Worm (Caenorhabditis elegans): ENCODE measurements around the gene try-14.

try-14 gene

ce11 chrX:7523799-7524198, 28.4 kb upstream of the try-14 start:
- TF ChIP-seq flt-1 (GFP tag; IDR thresholded peaks at IDR 0.05): no peak
- TF ChIP-seq ama-1 (optimal IDR thresholded peaks at IDR 0.05): no peak
- TF ChIP-seq tra-4 (tag; optimal IDR thresholded peaks at IDR 0.05): no peak
- no peak for TF ChIP-seq aly-1 (tag; optimal IDR thresholded peaks at IDR 0.05)
- TF ChIP-seq hnd-1 (tag; optimal IDR thresholded peaks at IDR 0.05): no peak
- no peak for TF ChIP-seq ceh-36 (tag; optimal IDR thresholded peaks at IDR 0.05)
- no peak for TF ChIP-seq hmbx-1 (tag; optimal IDR thresholded peaks at IDR 0.05)
- TF ChIP-seq sea-1 (GFP tag; conservative IDR thresholded peaks at IDR 0.05): no peak
- TF ChIP-seq hmg-4 (GFP tag; optimal IDR thresholded peaks at IDR 0.05): no peak
- no peak for TF ChIP-seq F13C5.2 (tag; optimal IDR thresholded peaks at IDR 0.05)
- no peak for TF ChIP-seq B0310.2 (tag; optimal IDR thresholded peaks at IDR 0.05)
- no peak for TF ChIP-seq ets-7 (tag; optimal IDR thresholded peaks at IDR 0.05)
- TF ChIP-seq tbx-11 (GFP tag; IDR thresholded peaks at IDR 0.05): no peak
- TF ChIP-seq scrt-1 (GFP tag; IDR thresholded peaks at IDR 0.05): no peak
- no peak for TF ChIP-seq pes-1 (GFP tag; IDR thresholded peaks at IDR 0.05)
- TF ChIP-seq tbx-37 (GFP tag; conservative IDR thresholded peaks at IDR 0.05): no peak
- TF ChIP-seq ceh-13 (GFP tag; optimal IDR thresholded peaks at IDR 0.05): no peak

- TF ChIP-seq scrt-1 (GFP tag; IDR thresholded peaks at IDR 0.05): 0 out of 2 replicates have a peak, but pooled peaks have one; percentile 40
- no peak for TF ChIP-seq pes-1 (GFP tag; IDR thresholded peaks at IDR 0.05)
Observed at ce11 chrX:7522595-7522994, 27.2 kb upstream of the try-14 start.

ce11 chrX:7519569-7519968, 24.2 kb upstream of the try-14 start, which contains the start of gene chts-1:
chts-1 (minus strand) TSS chrX:7519669.
- TF ChIP-seq ceh-13 (GFP tag; optimal IDR thresholded peaks at IDR 0.05) (no peak), ama-1 (optimal IDR thresholded peaks at IDR 0.05) (no peak), sea-1 (GFP tag; conservative IDR thresholded peaks at IDR 0.05) (no peak), scrt-1 (GFP tag; IDR thresholded peaks at IDR 0.05) (no peak), hnd-1 (tag; optimal IDR thresholded peaks at IDR 0.05) (no peak), tra-4 (tag; optimal IDR thresholded peaks at IDR 0.05) (no peak), pes-1 (GFP tag; IDR thresholded peaks at IDR 0.05) (no peak), ets-7 (tag; optimal IDR thresholded peaks at IDR 0.05) (no peak), aly-1 (tag; optimal IDR thresholded peaks at IDR 0.05) (no peak), ceh-36 (tag; optimal IDR thresholded peaks at IDR 0.05) (no peak), hmbx-1 (tag; optimal IDR thresholded peaks at IDR 0.05) (no peak), hmg-4 (GFP tag; optimal IDR thresholded peaks at IDR 0.05) (no peak), tbx-37 (GFP tag; conservative IDR thresholded peaks at IDR 0.05) (no peak), flt-1 (GFP tag; IDR thresholded peaks at IDR 0.05) (no peak), tbx-11 (GFP tag; IDR thresholded peaks at IDR 0.05) (no peak), B0310.2 (tag; optimal IDR thresholded peaks at IDR 0.05) (no peak)

- no peak for TF ChIP-seq ets-7 (tag; optimal IDR thresholded peaks at IDR 0.05)
- TF ChIP-seq flt-1 (GFP tag; IDR thresholded peaks at IDR 0.05): no peak
- no peak for TF ChIP-seq tra-4 (tag; optimal IDR thresholded peaks at IDR 0.05)
- no peak for TF ChIP-seq F13C5.2 (tag; optimal IDR thresholded peaks at IDR 0.05)
- TF ChIP-seq pes-1 (GFP tag; IDR thresholded peaks at IDR 0.05): no peak
- TF ChIP-seq scrt-1 (GFP tag; IDR thresholded peaks at IDR 0.05): no peak
- no peak for TF ChIP-seq sea-1 (GFP tag; conservative IDR thresholded peaks at IDR 0.05)
- TF ChIP-seq aly-1 (tag; optimal IDR thresholded peaks at IDR 0.05): no peak
- no peak for TF ChIP-seq B0310.2 (tag; optimal IDR thresholded peaks at IDR 0.05)
- no peak for TF ChIP-seq hmbx-1 (tag; optimal IDR thresholded peaks at IDR 0.05)
- no peak for TF ChIP-seq tbx-11 (GFP tag; IDR thresholded peaks at IDR 0.05)
- TF ChIP-seq hmg-4 (GFP tag; optimal IDR thresholded peaks at IDR 0.05): no peak
- TF ChIP-seq ama-1 (optimal IDR thresholded peaks at IDR 0.05): no peak
- no peak for TF ChIP-seq ceh-36 (tag; optimal IDR thresholded peaks at IDR 0.05)
- no peak for TF ChIP-seq tbx-37 (GFP tag; conservative IDR thresholded peaks at IDR 0.05)
- no peak for TF ChIP-seq ceh-13 (GFP tag; optimal IDR thresholded peaks at IDR 0.05)
- TF ChIP-seq hnd-1 (tag; optimal IDR thresholded peaks at IDR 0.05): no peak
Observed at ce11 chrX:7512714-7513113, 17.3 kb upstream of the try-14 start.

ce11 chrX:7507141-7507540, 11.8 kb upstream of the try-14 start:
- no peak for TF ChIP-seq hmg-4 (GFP tag; optimal IDR thresholded peaks at IDR 0.05)
- TF ChIP-seq flt-1 (GFP tag; IDR thresholded peaks at IDR 0.05): 0 out of 2 replicates have a peak, but pooled peaks have one; percentile 39

ce11 chrX:7506533-7506932, 11.1 kb upstream of the try-14 start, which contains the start of gene lgc-11:
lgc-11 (minus strand) TSS chrX:7506633.
- TF ChIP-seq F13C5.2 (tag; optimal IDR thresholded peaks at IDR 0.05) (no peak), hmg-4 (GFP tag; optimal IDR thresholded peaks at IDR 0.05) (no peak), B0310.2 (tag; optimal IDR thresholded peaks at IDR 0.05) (no peak), tbx-37 (GFP tag; conservative IDR thresholded peaks at IDR 0.05) (no peak), sea-1 (GFP tag; conservative IDR thresholded peaks at IDR 0.05) (no peak), tbx-11 (GFP tag; IDR thresholded peaks at IDR 0.05) (no peak), tra-4 (tag; optimal IDR thresholded peaks at IDR 0.05) (no peak), ceh-36 (tag; optimal IDR thresholded peaks at IDR 0.05) (no peak), pes-1 (GFP tag; IDR thresholded peaks at IDR 0.05) (no peak), hnd-1 (tag; optimal IDR thresholded peaks at IDR 0.05) (no peak), ama-1 (optimal IDR thresholded peaks at IDR 0.05) (no peak), aly-1 (tag; optimal IDR thresholded peaks at IDR 0.05) (no peak), ceh-13 (GFP tag; optimal IDR thresholded peaks at IDR 0.05) (no peak), flt-1 (GFP tag; IDR thresholded peaks at IDR 0.05) (no peak), ets-7 (tag; optimal IDR thresholded peaks at IDR 0.05) (no peak), hmbx-1 (tag; optimal IDR thresholded peaks at IDR 0.05) (no peak)

ce11 chrX:7502807-7503206, 7.4 kb upstream of the try-14 start, which contains the start of gene F48E3.6:
F48E3.6 (minus strand) TSS chrX:7502907.
- TF ChIP-seq hmbx-1 (tag; optimal IDR thresholded peaks at IDR 0.05): no peak
- TF ChIP-seq B0310.2 (tag; optimal IDR thresholded peaks at IDR 0.05): no peak
- TF ChIP-seq ets-7 (tag; optimal IDR thresholded peaks at IDR 0.05): no peak

- TF ChIP-seq tbx-11 (GFP tag; IDR thresholded peaks at IDR 0.05) (no peak), ceh-13 (GFP tag; optimal IDR thresholded peaks at IDR 0.05) (no peak), tra-4 (tag; optimal IDR thresholded peaks at IDR 0.05) (no peak), ceh-36 (tag; optimal IDR thresholded peaks at IDR 0.05) (peak; percentile 64), hnd-1 (tag; optimal IDR thresholded peaks at IDR 0.05) (no peak), ets-7 (tag; optimal IDR thresholded peaks at IDR 0.05) (no peak), tbx-37 (GFP tag; conservative IDR thresholded peaks at IDR 0.05) (no peak), ama-1 (optimal IDR thresholded peaks at IDR 0.05) (no peak), hmbx-1 (tag; optimal IDR thresholded peaks at IDR 0.05) (no peak), pes-1 (GFP tag; IDR thresholded peaks at IDR 0.05) (no peak), sea-1 (GFP tag; conservative IDR thresholded peaks at IDR 0.05) (peak; percentile 71), F13C5.2 (tag; optimal IDR thresholded peaks at IDR 0.05) (peak; percentile 85), aly-1 (tag; optimal IDR thresholded peaks at IDR 0.05) (no peak), flt-1 (GFP tag; IDR thresholded peaks at IDR 0.05) (peak; percentile 26; the same call in 1 of the 2 replicates), hmg-4 (GFP tag; optimal IDR thresholded peaks at IDR 0.05) (peak; percentile 83), B0310.2 (tag; optimal IDR thresholded peaks at IDR 0.05) (no peak), scrt-1 (GFP tag; IDR thresholded peaks at IDR 0.05) (no peak)
Observed at ce11 chrX:7500970-7501369, 5.6 kb upstream of the try-14 start, which contains the start of gene uggt-1. uggt-1 (minus strand) TSS chrX:7500982.
